Worm (Caenorhabditis elegans): ENCODE results near the gene srg-24.

srg-24 gene

DNA sequence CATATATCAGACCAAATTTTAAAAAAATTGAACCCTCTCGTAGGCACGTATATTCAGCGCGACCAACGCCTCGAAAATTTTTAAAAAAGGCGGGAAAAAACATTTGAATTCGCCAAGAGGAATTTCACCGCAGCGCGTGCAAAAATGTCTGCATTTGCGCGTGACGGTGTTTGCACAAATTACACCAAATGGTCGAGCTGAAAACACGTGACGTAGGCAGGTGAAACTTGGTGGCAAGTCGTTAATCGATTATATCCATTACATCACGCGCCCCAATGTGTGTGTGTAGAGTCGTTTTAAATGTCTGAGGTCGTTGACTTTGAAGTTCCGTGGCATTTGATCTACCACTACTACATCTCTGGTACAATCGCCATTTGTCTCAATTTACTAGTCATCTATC is 49.7 kb downstream of the srg-24 start, which contains the start of gene sri-31:
TSS of gene sri-31 (plus strand) at position 301 of the 400 bp plus-strand sequence.
- TF ChIP-seq swsn-7 (tag; optimal IDR thresholded peaks at IDR 0.05) (no peak), F16B12.6 (tag; optimal IDR thresholded peaks at IDR 0.05) (no peak), fkh-10 (GFP tag; optimal IDR thresholded peaks at IDR 0.05) (no peak)

DNA sequence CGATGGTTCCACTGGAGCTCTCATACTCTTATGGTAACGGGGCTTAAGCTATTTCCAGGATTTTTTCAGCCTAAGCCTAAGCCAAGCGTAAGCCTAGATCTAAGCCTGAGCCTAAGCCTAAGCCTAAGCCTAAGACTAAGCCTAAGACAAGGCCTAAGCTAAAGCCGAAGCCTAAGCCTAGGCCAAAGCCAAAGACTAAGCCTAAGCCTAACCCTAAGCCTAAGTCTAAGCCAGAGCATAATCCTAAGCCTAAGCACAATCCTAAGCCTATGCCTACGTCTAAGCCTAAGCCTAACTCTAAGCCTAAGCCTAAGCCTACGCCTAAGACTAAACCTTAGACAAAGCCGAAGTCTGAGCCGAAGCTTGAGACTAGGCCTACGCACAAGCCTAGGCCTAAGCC is 51.5 kb downstream of the srg-24 start:
- TF ChIP-seq vab-15 (tag; optimal IDR thresholded peaks at IDR 0.05): no peak
- no peak for TF ChIP-seq ceh-63 (GFP tag; optimal IDR thresholded peaks at IDR 0.05)
- TF ChIP-seq sptf-1 (tag; optimal IDR thresholded peaks at IDR 0.05): no peak
- TF ChIP-seq egl-27 (tag; optimal IDR thresholded peaks at IDR 0.05): no peak

All from whole organism, L1 larva.